Worm (Caenorhabditis elegans) whole organism, L1 larva: ENCODE data around the gene C24G6.8.

Experiments
- F16B12.6 ChIP-seq: fragments of 150-350 bp; optimal IDR thresholded peaks from 2 replicates; lab custom pipeline; 2014; ENCODE audit warnings: missing biosample characterization, missing genetic modification characterization
- Y116A8C.19 ChIP-seq: sonication (generic microtip); optimal IDR thresholded peaks from 2 replicates; lab custom pipeline; 2016; ENCODE audit warnings: missing compliant biosample characterization, missing genetic modification characterization, borderline replicate concordance
- aha-1 ChIP-seq: fragments of 150-350 bp; optimal IDR thresholded peaks from 2 replicates; lab custom pipeline; 2014; ENCODE audit warnings: missing biosample characterization, missing genetic modification characterization
- alr-1 ChIP-seq: fragments of 200-800 bp; sonication (Bioruptor generic); optimal IDR thresholded peaks from 2 replicates; lab custom pipeline; 2018; ENCODE audit warnings: borderline replicate concordance, mild to moderate bottlenecking, missing genetic modification characterization, missing compliant biosample characterization
- ama-1 ChIP-seq: fragments of 150-350 bp; optimal IDR thresholded peaks from 2 replicates; lab custom pipeline; 2014
- blmp-1 ChIP-seq: fragments of 150-350 bp; optimal IDR thresholded peaks from 2 replicates; lab custom pipeline; 2014; ENCODE audit warnings: missing biosample characterization, missing genetic modification characterization
- ceh-63 ChIP-seq: fragments of 200-800 bp; sonication (Bioruptor generic); optimal IDR thresholded peaks from 2 replicates; lab custom pipeline; 2018; ENCODE audit warnings: mild to moderate bottlenecking, missing genetic modification characterization, missing compliant biosample characterization
- ceh-82 ChIP-seq, 3 experiments: fragments of 150-350 bp in 1 of 3; sonication (generic microtip) in 2 of 3; optimal IDR thresholded peaks; 2 replicates each; lab custom pipeline; 2014 to 2017; ENCODE audit warnings: missing biosample characterization in 3 of 3, missing genetic modification characterization in 3 of 3
- ceh-90 ChIP-seq: sonication (generic microtip); optimal IDR thresholded peaks from 2 replicates; lab custom pipeline; 2016; ENCODE audit warnings: missing genetic modification characterization, missing compliant biosample characterization
- ces-1 ChIP-seq: fragments of 150-350 bp; optimal IDR thresholded peaks from 2 replicates; lab custom pipeline; 2014; ENCODE audit warnings: missing biosample characterization, missing genetic modification reagents, missing genetic modification characterization
- dpl-1 ChIP-seq, 3 experiments: fragments of 150-350 bp in 2 of 3; sonication (generic microtip) in 1 of 3; optimal IDR thresholded peaks; 2 replicates each; lab custom pipeline; 2014 to 2017; ENCODE audit warnings: missing biosample characterization in 3 of 3, missing genetic modification characterization in 3 of 3, missing genetic modification reagents in 3 of 3
- efl-3 ChIP-seq: fragments of 200-800 bp; sonication (Bioruptor generic); optimal IDR thresholded peaks from 2 replicates; lab custom pipeline; 2018; ENCODE audit warnings: mild to moderate bottlenecking, missing genetic modification characterization, missing compliant biosample characterization
- egl-13 ChIP-seq: sonication (generic microtip); optimal IDR thresholded peaks from 2 replicates; lab custom pipeline; 2016; ENCODE audit warnings: missing genotype, missing genetic modification reagents, missing genetic modification characterization, missing compliant biosample characterization
- egl-27 ChIP-seq, 2 experiments: fragments of 150-350 bp in 1 of 2; sonication (generic microtip); optimal IDR thresholded peaks; 3 replicates each; lab custom pipeline; 2017 to 2018; ENCODE audit warnings: missing biosample characterization in 2 of 2, missing genetic modification characterization in 2 of 2, missing genetic modification reagents in 2 of 2
- elt-2 ChIP-seq: sonication (generic microtip); optimal IDR thresholded peaks from 2 replicates; lab custom pipeline; 2016; ENCODE audit warnings: missing genetic modification characterization, mild to moderate bottlenecking, inconsistent platforms, missing compliant biosample characterization, missing genetic modification reagents
- elt-3 ChIP-seq, 6 experiments: fragments of 150-350 bp in 1 of 6; sonication (generic microtip); optimal IDR thresholded peaks; 2 replicates each; lab custom pipeline; 2017 to 2018; ENCODE audit warnings: missing biosample characterization in 6 of 6, missing genetic modification characterization in 6 of 6, inconsistent platforms in 1 of 6
- ets-5 ChIP-seq: fragments of 200-800 bp; sonication (Bioruptor generic); IDR thresholded peaks from 2 replicates; pipeline ENCODE4 v1.3.6; 2022; ENCODE audit warnings: missing genetic modification characterization, missing compliant biosample characterization
- fkh-10 ChIP-seq: sonication (generic microtip); optimal IDR thresholded peaks from 2 replicates; lab custom pipeline; 2017; ENCODE audit warnings: missing biosample characterization, missing genetic modification reagents, missing genetic modification characterization
- fkh-8 ChIP-seq: sonication (generic microtip); optimal IDR thresholded peaks from 2 replicates; lab custom pipeline; 2016; ENCODE audit warnings: mild to moderate bottlenecking, missing genetic modification characterization, missing compliant biosample characterization
- fos-1 ChIP-seq: fragments of 150-350 bp; optimal IDR thresholded peaks from 2 replicates; lab custom pipeline; 2014; ENCODE audit warnings: missing biosample characterization, missing genetic modification characterization
- grh-1 ChIP-seq: fragments of 200-800 bp; sonication (Bioruptor generic); IDR thresholded peaks from 2 replicates; pipeline ENCODE4 v1.3.6; 2022; ENCODE audit warnings: missing genetic modification reagents, missing genetic modification characterization, missing compliant biosample characterization
- hlh-17 ChIP-seq: fragments of 200-800 bp; sonication (Bioruptor generic); optimal IDR thresholded peaks from 2 replicates; lab custom pipeline; 2018; ENCODE audit warnings: missing genetic modification characterization, mild to moderate bottlenecking, missing compliant biosample characterization, moderate library complexity, borderline replicate concordance
- hlh-4 ChIP-seq: sonication (generic microtip); optimal IDR thresholded peaks from 2 replicates; lab custom pipeline; 2016; ENCODE audit warnings: mild to moderate bottlenecking, missing genetic modification characterization, missing compliant biosample characterization
- hpl-2 ChIP-seq: fragments of 150-350 bp; optimal IDR thresholded peaks from 2 replicates; lab custom pipeline; 2014; ENCODE audit warnings: missing biosample characterization, missing genetic modification reagents, missing genetic modification characterization
- isw-1 ChIP-seq: fragments of 200-800 bp; sonication (Bioruptor generic); IDR thresholded peaks from 2 replicates; pipeline ENCODE4 v1.3.6; 2022; ENCODE audit warnings: missing genetic modification characterization, missing compliant biosample characterization
- lin-13 ChIP-seq: fragments of 150-350 bp; optimal IDR thresholded peaks from 2 replicates; lab custom pipeline; 2014; ENCODE audit warnings: missing biosample characterization, missing genetic modification reagents, missing genetic modification characterization
- lin-35 ChIP-seq, 2 experiments: fragments of 150-350 bp; optimal IDR thresholded peaks; 2 replicates each; lab custom pipeline; 2014; ENCODE audit warnings: missing biosample characterization in 2 of 2, missing genetic modification characterization in 2 of 2, missing genetic modification reagents in 2 of 2
- lin-39 ChIP-seq: fragments of 150-350 bp; optimal IDR thresholded peaks from 2 replicates; lab custom pipeline; 2014; ENCODE audit warnings: missing biosample characterization, missing genetic modification reagents, missing genetic modification characterization
- lir-3 ChIP-seq: sonication (generic microtip); optimal IDR thresholded peaks from 2 replicates; lab custom pipeline; 2016; ENCODE audit warnings: mild to moderate bottlenecking, missing genetic modification characterization, moderate library complexity, missing compliant biosample characterization; ENCODE audit not compliant: poor library complexity
- mab-9 ChIP-seq: fragments of 200-800 bp; sonication (Bioruptor generic); IDR thresholded peaks from 2 replicates; pipeline ENCODE4 v1.3.6; 2022; ENCODE audit warnings: missing genetic modification reagents, missing genetic modification characterization, missing compliant biosample characterization
- mef-2 ChIP-seq: fragments of 150-350 bp; optimal IDR thresholded peaks from 2 replicates; lab custom pipeline; 2014; ENCODE audit warnings: missing biosample characterization, missing genetic modification characterization
- mep-1 ChIP-seq: fragments of 150-350 bp; optimal IDR thresholded peaks from 2 replicates; lab custom pipeline; 2014; ENCODE audit warnings: missing biosample characterization, missing genetic modification characterization
- nhr-20 ChIP-seq: sonication (generic microtip); optimal IDR thresholded peaks from 2 replicates; lab custom pipeline; 2016; ENCODE audit warnings: mild to moderate bottlenecking, missing genetic modification characterization, missing compliant biosample characterization
- nhr-28 ChIP-seq: fragments of 150-350 bp; optimal IDR thresholded peaks from 2 replicates; lab custom pipeline; 2014; ENCODE audit warnings: missing biosample characterization, missing genetic modification characterization
- nhr-71 ChIP-seq: sonication (generic microtip); optimal IDR thresholded peaks from 2 replicates; lab custom pipeline; 2016; ENCODE audit warnings: mild to moderate bottlenecking, missing genetic modification characterization, moderate library complexity, missing compliant biosample characterization
- nhr-76 ChIP-seq: sonication (generic microtip); optimal IDR thresholded peaks from 2 replicates; lab custom pipeline; 2017; ENCODE audit warnings: missing biosample characterization, missing genetic modification characterization
- nhr-77 ChIP-seq: fragments of 150-350 bp; optimal IDR thresholded peaks from 2 replicates; lab custom pipeline; 2014; ENCODE audit warnings: missing biosample characterization, missing genetic modification characterization
- nhr-84 ChIP-seq: sonication (generic microtip); optimal IDR thresholded peaks from 2 replicates; lab custom pipeline; 2017; ENCODE audit warnings: missing biosample characterization, missing genetic modification characterization
- nhr-85 ChIP-seq: sonication (generic microtip); peaks from one replicate; lab custom pipeline; 2016; ENCODE audit warnings: missing genetic modification characterization, inconsistent platforms, missing compliant biosample characterization
- pag-3 ChIP-seq: sonication (generic microtip); optimal IDR thresholded peaks from 2 replicates; lab custom pipeline; 2017; ENCODE audit warnings: missing genetic modification characterization, mild to moderate bottlenecking, missing compliant biosample characterization, antibody characterized with exemption, borderline replicate concordance; ENCODE audit not compliant: insufficient read depth
- pax-3 ChIP-seq: fragments of 200-800 bp; sonication (Bioruptor generic); optimal IDR thresholded peaks from 2 replicates; lab custom pipeline; 2018; ENCODE audit warnings: mild to moderate bottlenecking, missing genetic modification characterization, moderate library complexity, missing compliant biosample characterization
- pqm-1 ChIP-seq: sonication (generic microtip); optimal IDR thresholded peaks from 3 replicates; lab custom pipeline; 2017; ENCODE audit warnings: missing biosample characterization, missing genetic modification characterization
- skn-1 ChIP-seq: fragments of 150-350 bp; optimal IDR thresholded peaks from 2 replicates; lab custom pipeline; 2014; ENCODE audit warnings: missing biosample characterization, missing genetic modification characterization
- sptf-1 ChIP-seq: fragments of 150-350 bp; optimal IDR thresholded peaks from 2 replicates; lab custom pipeline; 2014; ENCODE audit warnings: missing biosample characterization, missing genetic modification characterization
- sup-37 ChIP-seq: fragments of 200-800 bp; sonication (Bioruptor generic); optimal IDR thresholded peaks from 2 replicates; lab custom pipeline; 2018; ENCODE audit warnings: mild to moderate bottlenecking, missing genetic modification characterization, missing compliant biosample characterization
- swsn-7 ChIP-seq: sonication (generic microtip); optimal IDR thresholded peaks from 2 replicates; lab custom pipeline; 2016; ENCODE audit warnings: missing genetic modification characterization, missing compliant biosample characterization
- tbx-2 ChIP-seq: sonication (generic microtip); optimal IDR thresholded peaks from 2 replicates; lab custom pipeline; 2016; ENCODE audit warnings: missing genetic modification characterization, missing compliant biosample characterization
- tlp-1 ChIP-seq: fragments of 150-350 bp; optimal IDR thresholded peaks from 2 replicates; lab custom pipeline; 2014; ENCODE audit warnings: missing biosample characterization, missing genetic modification characterization
- unc-30 ChIP-seq: sonication (generic microtip); optimal IDR thresholded peaks from 2 replicates; lab custom pipeline; 2017; ENCODE audit warnings: missing biosample characterization, missing genetic modification characterization
- unc-62 ChIP-seq: fragments of 150-350 bp; optimal IDR thresholded peaks from 2 replicates; lab custom pipeline; 2014; ENCODE audit warnings: missing biosample characterization, missing genetic modification reagents, missing genetic modification characterization
- unc-86 ChIP-seq: sonication (generic microtip); optimal IDR thresholded peaks from 2 replicates; lab custom pipeline; 2016; ENCODE audit warnings: missing genetic modification characterization, missing compliant biosample characterization
- unc-98 ChIP-seq: fragments of 200-800 bp; sonication (Bioruptor generic); IDR thresholded peaks from 2 replicates; pipeline ENCODE4 v1.3.6; 2022; ENCODE audit warnings: missing genetic modification characterization, missing compliant biosample characterization
- xbp-1 ChIP-seq: sonication (generic microtip); optimal IDR thresholded peaks from 2 replicates; lab custom pipeline; 2016; ENCODE audit warnings: missing genetic modification characterization, missing compliant biosample characterization
- ztf-4 ChIP-seq: fragments of 150-350 bp; optimal IDR thresholded peaks from 2 replicates; lab custom pipeline; 2014; ENCODE audit warnings: missing biosample characterization, missing genetic modification characterization

The C24G6.8 gene

ce11 chrV:5580517-5580916 lies 44.8 kb upstream of the C24G6.8 start (continued):
- TF ChIP-seq fkh-8 (tag; lab: Kevin White, UChicago) (peak; percentile 61), lin-35 (GFP tag; optimal IDR thresholded peaks at IDR 0.05; lab: Kevin White, UChicago) (peak; percentile 56 to 62), ces-1 (GFP tag; lab: Kevin White, UChicago) (no peak), dpl-1 (GFP tag; optimal IDR thresholded peaks at IDR 0.05; lab: Kevin White, UChicago) (peak in 2 of 3 experiments; percentile 14 to 54), ama-1 (lab: Kevin White, UChicago) (peak; percentile 10), unc-30 (no peak), sptf-1 (no peak), tlp-1 (no peak), Y116A8C.19 (tag; lab: Kevin White, UChicago) (no peak), nhr-71 (tag; lab: Kevin White, UChicago) (peak; percentile 76), alr-1 (tag; lab: Kevin White, UChicago) (no peak), mab-9 (GFP tag; lab: Robert Waterston, UW) (no peak), pax-3 (tag; lab: Kevin White, UChicago) (no peak), pag-3 (no peak), grh-1 (GFP tag; lab: Robert Waterston, UW) (no peak), skn-1 (peak; percentile 50), tbx-2 (peak; percentile 52), elt-2 (no peak), sup-37 (no peak), ceh-90 (tag; lab: Kevin White, UChicago) (no peak), xbp-1 (tag; lab: Kevin White, UChicago) (peak; percentile 34), unc-86 (tag; lab: Kevin White, UChicago) (peak; percentile 27), elt-3 (tag; optimal IDR thresholded peaks at IDR 0.05; lab: Kevin White, UChicago) (no peak), ets-5 (GFP tag; lab: Robert Waterston, UW) (no peak), hpl-2 (GFP tag; lab: Kevin White, UChicago) (no peak), fos-1 (tag; lab: Kevin White, UChicago) (no peak), nhr-76 (tag; lab: Kevin White, UChicago) (no peak), pqm-1 (tag; lab: Kevin White, UChicago) (no peak), hlh-4 (tag; lab: Kevin White, UChicago) (no peak), mef-2 (tag; lab: Kevin White, UChicago) (no peak), egl-13 (tag; lab: Kevin White, UChicago) (no peak), lir-3 (tag; lab: Kevin White, UChicago) (no peak), nhr-85 (tag; lab: Kevin White, UChicago) (no peak), nhr-84 (no peak), mep-1 (tag; lab: Kevin White, UChicago) (peak; percentile 58), nhr-77 (tag; lab: Kevin White, UChicago) (peak; percentile 29), lin-13 (GFP tag; lab: Kevin White, UChicago) (peak; percentile 40), F16B12.6 (tag; lab: Kevin White, UChicago) (peak; percentile 59), ceh-63 (GFP tag; lab: Kevin White, UChicago) (no peak), nhr-20 (tag; lab: Kevin White, UChicago) (peak; percentile 32), ztf-4 (peak; percentile 45), unc-98 (GFP tag; lab: Robert Waterston, UW) (no peak), swsn-7 (tag; lab: Kevin White, UChicago) (peak; percentile 59), unc-62 (no peak), hlh-17 (GFP tag; lab: Kevin White, UChicago) (no peak), aha-1 (tag; lab: Kevin White, UChicago) (no peak), efl-3 (GFP tag; lab: Kevin White, UChicago) (no peak), egl-27 (tag; optimal IDR thresholded peaks at IDR 0.05; lab: Kevin White, UChicago) (no peak), isw-1 (GFP tag; lab: Robert Waterston, UW) (peak; percentile 33), ceh-82 (tag; optimal IDR thresholded peaks at IDR 0.05; lab: Kevin White, UChicago) (peak; percentile 36 to 78 (median 67)), blmp-1 (peak; percentile 66), fkh-10 (GFP tag; lab: Kevin White, UChicago) (no peak), nhr-28 (tag; lab: Kevin White, UChicago) (no peak), lin-39 (tag; lab: Kevin White, UChicago) (no peak)
